Fruit fly (Drosophila melanogaster) whole organism, prepupa: ENCODE measurements around the gene CG6204.
A peak's percentile ranks its signal among the peaks of the same experiment; 100 is the strongest.

ENCODE experiments used
- CG10631 ChIP-seq: fragments of 200-800 bp; sonication (Bioruptor generic); optimal IDR thresholded peaks from 2 replicates; lab custom pipeline; 2016; ENCODE audit warnings: missing biosample characterization, missing genetic modification characterization
- CG10669 ChIP-seq: fragments of 200-800 bp; sonication (Bioruptor generic); optimal IDR thresholded peaks from 3 replicates; lab custom pipeline; 2018; ENCODE audit warnings: missing biosample characterization, mild to moderate bottlenecking, missing genetic modification characterization, moderate library complexity
- CG11294 ChIP-seq: fragments of 200-800 bp; sonication (Bioruptor generic); IDR thresholded peaks from 2 replicates; pipeline ENCODE4 v1.3.6; 2022; ENCODE audit warnings: missing biosample characterization, missing genetic modification characterization
- CG11762 ChIP-seq: fragments of 200-800 bp; sonication (Bioruptor generic); optimal IDR thresholded peaks from 3 replicates; lab custom pipeline; 2016; ENCODE audit warnings: missing biosample characterization, missing genetic modification characterization; ENCODE audit not compliant: insufficient read depth
- CG11902 ChIP-seq: fragments of 200-800 bp; sonication (Bioruptor generic); optimal IDR thresholded peaks from 3 replicates; lab custom pipeline; 2016; ENCODE audit warnings: missing biosample characterization, missing genetic modification characterization
- CG15336 ChIP-seq: fragments of 200-800 bp; sonication (Bioruptor generic); IDR thresholded peaks from 2 replicates; pipeline ENCODE4 v1.3.6; 2022; ENCODE audit warnings: missing biosample characterization, missing genetic modification characterization
- CG1621 ChIP-seq: fragments of 200-800 bp; sonication (Bioruptor generic); optimal IDR thresholded peaks from 3 replicates; lab custom pipeline; 2018; ENCODE audit warnings: missing biosample characterization, mild to moderate bottlenecking, missing genetic modification characterization
- CG16779 ChIP-seq: fragments of 200-800 bp; sonication (Bioruptor generic); optimal IDR thresholded peaks from 3 replicates; lab custom pipeline; 2017; ENCODE audit warnings: missing biosample characterization, mild to moderate bottlenecking, missing genetic modification characterization
- CG31627 ChIP-seq: fragments of 200-800 bp; sonication (Bioruptor generic); optimal IDR thresholded peaks from 3 replicates; lab custom pipeline; 2016; ENCODE audit warnings: missing biosample characterization, missing genetic modification characterization
- CG32006 ChIP-seq: fragments of 200-800 bp; sonication (Bioruptor generic); optimal IDR thresholded peaks from 3 replicates; lab custom pipeline; 2017; ENCODE audit warnings: missing biosample characterization, mild to moderate bottlenecking, missing genetic modification characterization
- CG34406 ChIP-seq: fragments of 200-800 bp; sonication (Bioruptor generic); optimal IDR thresholded peaks from 3 replicates; lab custom pipeline; 2016; ENCODE audit warnings: missing biosample characterization, missing genetic modification characterization
- CG3919 ChIP-seq: fragments of 200-800 bp; sonication (Bioruptor generic); optimal IDR thresholded peaks from 3 replicates; lab custom pipeline; 2016; ENCODE audit warnings: missing biosample characterization, missing genetic modification characterization
- CG4318 ChIP-seq: fragments of 200-800 bp; sonication (Bioruptor generic); optimal IDR thresholded peaks from 3 replicates; lab custom pipeline; 2017; ENCODE audit warnings: missing biosample characterization, mild to moderate bottlenecking, missing genetic modification characterization
- CG6163 ChIP-seq: fragments of 200-800 bp; sonication (Bioruptor generic); IDR thresholded peaks from 3 replicates; pipeline ENCODE4 v1.3.6; 2022; ENCODE audit warnings: missing biosample characterization, missing genetic modification characterization
- CG6276 ChIP-seq: fragments of 200-800 bp; sonication (Bioruptor generic); optimal IDR thresholded peaks from 2 replicates; lab custom pipeline; 2017; ENCODE audit warnings: missing biosample characterization, mild to moderate bottlenecking, missing genetic modification characterization
- CG6792 ChIP-seq: fragments of 200-800 bp; sonication (Bioruptor generic); optimal IDR thresholded peaks from 3 replicates; lab custom pipeline; 2016; ENCODE audit warnings: missing biosample characterization, missing genetic modification characterization
- CG6854 ChIP-seq: fragments of 200-800 bp; sonication (Bioruptor generic); optimal IDR thresholded peaks from 2 replicates; lab custom pipeline; 2017; ENCODE audit warnings: missing biosample characterization, mild to moderate bottlenecking, missing genetic modification characterization
- CG7368 ChIP-seq: fragments of 200-800 bp; sonication (Bioruptor generic); optimal IDR thresholded peaks from 3 replicates; lab custom pipeline; 2016; ENCODE audit warnings: missing biosample characterization, missing genetic modification characterization
- CG8119 ChIP-seq: fragments of 200-800 bp; sonication (Bioruptor generic); IDR thresholded peaks from 3 replicates; pipeline ENCODE4 v1.3.6; 2022; ENCODE audit warnings: missing biosample characterization, missing genetic modification characterization
- CG8319 ChIP-seq: fragments of 200-800 bp; sonication (Bioruptor generic); optimal IDR thresholded peaks from 3 replicates; lab custom pipeline; 2016; ENCODE audit warnings: missing biosample characterization, missing genetic modification characterization
- CG8632 ChIP-seq: fragments of 200-800 bp; sonication (Bioruptor generic); optimal IDR thresholded peaks from 3 replicates; lab custom pipeline; 2016; ENCODE audit warnings: missing biosample characterization, missing genetic modification characterization
- CG9139 ChIP-seq: fragments of 200-800 bp; sonication (Bioruptor generic); optimal IDR thresholded peaks from 3 replicates; lab custom pipeline; 2017; ENCODE audit warnings: missing biosample characterization, mild to moderate bottlenecking, missing genetic modification characterization
- Eip75B ChIP-seq: fragments of 200-800 bp; sonication (Bioruptor generic); optimal IDR thresholded peaks from 3 replicates; lab custom pipeline; 2016; ENCODE audit warnings: missing biosample characterization, missing genetic modification characterization
- Eip78C ChIP-seq: fragments of 200-800 bp; sonication (Bioruptor generic); peaks from one replicate; lab custom pipeline; 2016; ENCODE audit warnings: missing biosample characterization, missing genetic modification characterization
- Eip93F ChIP-seq: fragments of 200-800 bp; sonication (Bioruptor generic); optimal IDR thresholded peaks from 2 replicates; lab custom pipeline; 2016; ENCODE audit warnings: missing biosample characterization, mild to moderate bottlenecking, missing genetic modification characterization
- Ets21C ChIP-seq: fragments of 200-800 bp; sonication (Bioruptor generic); optimal IDR thresholded peaks from 3 replicates; lab custom pipeline; 2016; ENCODE audit warnings: missing biosample characterization, missing genetic modification characterization
- Ets96B ChIP-seq: fragments of 200-800 bp; optimal IDR thresholded peaks from 2 replicates; lab custom pipeline; 2019; ENCODE audit warnings: missing biosample characterization, mild to moderate bottlenecking, missing genetic modification characterization, moderate library complexity
- Gug ChIP-seq: fragments of 200-800 bp; sonication (Bioruptor generic); IDR thresholded peaks from 2 replicates; pipeline ENCODE4 v1.3.6; 2022; ENCODE audit warnings: missing biosample characterization, missing genetic modification characterization
- Hr38 ChIP-seq: sonication (Bioruptor generic); optimal IDR thresholded peaks from 2 replicates; lab custom pipeline; 2016; ENCODE audit warnings: missing biosample characterization, missing genetic modification characterization
- Lpt ChIP-seq: fragments of 200-800 bp; sonication (Bioruptor generic); optimal IDR thresholded peaks from 3 replicates; lab custom pipeline; 2016; ENCODE audit warnings: missing biosample characterization, missing genetic modification characterization
- Met ChIP-seq: fragments of 200-800 bp; sonication (Bioruptor generic); optimal IDR thresholded peaks from 3 replicates; lab custom pipeline; 2016; ENCODE audit warnings: missing biosample characterization, missing genetic modification characterization
- OdsH ChIP-seq: fragments of 200-800 bp; sonication (Bioruptor generic); optimal IDR thresholded peaks from 3 replicates; lab custom pipeline; 2016; ENCODE audit warnings: missing biosample characterization, missing genetic modification characterization
- Smox ChIP-seq: fragments of 200-800 bp; sonication (Bioruptor generic); optimal IDR thresholded peaks from 3 replicates; lab custom pipeline; 2016; ENCODE audit warnings: missing biosample characterization, missing genetic modification characterization
- Sox102F ChIP-seq: fragments of 200-800 bp; sonication (Bioruptor generic); optimal IDR thresholded peaks from 2 replicates; lab custom pipeline; 2016; ENCODE audit warnings: missing biosample characterization, mild to moderate bottlenecking, missing genetic modification characterization
- Sox14 ChIP-seq: fragments of 200-800 bp; sonication (Bioruptor generic); optimal IDR thresholded peaks from 3 replicates; lab custom pipeline; 2016; ENCODE audit warnings: missing biosample characterization, missing genetic modification characterization
- Sox15 ChIP-seq: fragments of 200-800 bp; sonication (Bioruptor generic); optimal IDR thresholded peaks from 3 replicates; lab custom pipeline; 2016; ENCODE audit warnings: missing biosample characterization, missing genetic modification characterization
- achi ChIP-seq: fragments of 200-800 bp; sonication (Bioruptor generic); optimal IDR thresholded peaks from 3 replicates; lab custom pipeline; 2016; ENCODE audit warnings: missing biosample characterization, missing genetic modification characterization
- acj6 ChIP-seq: fragments of 200-800 bp; sonication (Bioruptor generic); optimal IDR thresholded peaks from 3 replicates; lab custom pipeline; 2016; ENCODE audit warnings: missing biosample characterization, missing genetic modification characterization
- cyc ChIP-seq: fragments of 200-800 bp; sonication (Bioruptor generic); optimal IDR thresholded peaks from 3 replicates; lab custom pipeline; 2016; ENCODE audit warnings: missing biosample characterization, missing genetic modification characterization
- dac ChIP-seq: fragments of 200-800 bp; sonication (Bioruptor generic); optimal IDR thresholded peaks from 2 replicates; lab custom pipeline; 2017; ENCODE audit warnings: missing biosample characterization, mild to moderate bottlenecking, missing genetic modification characterization
- eg ChIP-seq: fragments of 200-800 bp; sonication (Bioruptor generic); IDR thresholded peaks from 3 replicates; pipeline ENCODE4 v1.3.6; 2022; ENCODE audit warnings: missing biosample characterization, missing genetic modification characterization
- esn ChIP-seq: fragments of 200-800 bp; sonication (Bioruptor generic); optimal IDR thresholded peaks from 2 replicates; lab custom pipeline; 2016; ENCODE audit warnings: missing biosample characterization, mild to moderate bottlenecking, missing genetic modification characterization, moderate library complexity
- fd59A ChIP-seq: fragments of 200-800 bp; sonication (Bioruptor generic); optimal IDR thresholded peaks from 2 replicates; lab custom pipeline; 2017; ENCODE audit warnings: missing biosample characterization, mild to moderate bottlenecking, missing genetic modification characterization, missing genetic modification reagents
- fd85E ChIP-seq: fragments of 200-800 bp; sonication (Bioruptor generic); optimal IDR thresholded peaks from 3 replicates; lab custom pipeline; 2016; ENCODE audit warnings: missing biosample characterization, missing genetic modification characterization
- fkh ChIP-seq: fragments of 200-800 bp; sonication (Bioruptor generic); optimal IDR thresholded peaks from 3 replicates; lab custom pipeline; 2017; ENCODE audit warnings: missing biosample characterization, mild to moderate bottlenecking, missing genetic modification characterization, moderate library complexity
- lz ChIP-seq: fragments of 200-800 bp; sonication (Bioruptor generic); optimal IDR thresholded peaks from 3 replicates; lab custom pipeline; 2016; ENCODE audit warnings: missing biosample characterization, missing genetic modification characterization
- net ChIP-seq: fragments of 200-800 bp; sonication (Bioruptor generic); optimal IDR thresholded peaks from 3 replicates; lab custom pipeline; 2016; ENCODE audit warnings: missing biosample characterization, missing genetic modification characterization
- pdm3 ChIP-seq: fragments of 200-800 bp; sonication (Bioruptor generic); optimal IDR thresholded peaks from 3 replicates; lab custom pipeline; 2016; ENCODE audit warnings: missing biosample characterization, missing genetic modification characterization
- salr ChIP-seq, 2 experiments: fragments of 200-800 bp; sonication (Bioruptor generic); optimal IDR thresholded peaks; 3 replicates each; lab custom pipeline; 2016 to 2018; ENCODE audit warnings: missing biosample characterization in 2 of 2, missing genetic modification characterization in 2 of 2, mild to moderate bottlenecking in 1 of 2
- ss ChIP-seq, 2 experiments: fragments of 200-800 bp; sonication (Bioruptor generic); optimal IDR thresholded peaks; 2 replicates in 1 of 2; 3 replicates in 1 of 2; lab custom pipeline; 2017 to 2018; ENCODE audit warnings: mild to moderate bottlenecking in 2 of 2, missing biosample characterization in 2 of 2, missing genetic modification characterization in 2 of 2, moderate library complexity in 1 of 2
- svp ChIP-seq: fragments of 200-800 bp; sonication (Bioruptor generic); peaks from one replicate; lab custom pipeline; 2016; ENCODE audit warnings: missing biosample characterization, missing genetic modification characterization
- topi ChIP-seq: fragments of 200-800 bp; sonication (Bioruptor generic); optimal IDR thresholded peaks from 3 replicates; lab custom pipeline; 2016; ENCODE audit warnings: missing biosample characterization, missing genetic modification characterization

Gene CG6204

dm6 chr3R:24193373-24193879 lies at the start of gene CG6204, which contains the start of gene SMC6:
Gene CG6204, plus strand, starts transcription at chr3R:24193832.
Gene SMC6, minus strand, starts transcription at chr3R:24193423.
- TF ChIP-seq fkh (peak; percentile 74), CG6276 (GFP tag; lab: Kevin White, UChicago) (no peak), OdsH (peak; percentile 97), Sox15 (peak; percentile 96), Ets21C (GFP tag; lab: Kevin White, UChicago) (peak; percentile 95), acj6 (GFP tag; lab: Kevin White, UChicago) (peak; percentile 96), Lpt (GFP tag; lab: Kevin White, UChicago) (peak; percentile 93), fd59A (peak; percentile 90), Smox (peak; percentile 95), lz (peak; percentile 96), CG4318 (GFP tag; lab: Kevin White, UChicago) (peak; percentile 88), CG10631 (GFP tag; lab: Kevin White, UChicago) (peak; percentile 95), achi (GFP tag; lab: Kevin White, UChicago) (peak; percentile 95), Sox14 (GFP tag; lab: Kevin White, UChicago) (peak; percentile 96), CG8319 (GFP tag; lab: Kevin White, UChicago) (peak; percentile 92), Eip78C (peak; percentile 99), Gug (peak; percentile 94), topi (GFP tag; lab: Kevin White, UChicago) (peak; percentile 95), CG15336 (GFP tag; lab: Robert Waterston, UW) (peak; percentile 94), Eip93F (peak; percentile 82), fd85E (peak; percentile 85), CG7368 (peak; percentile 94), CG16779 (tag; lab: Kevin White, UChicago) (peak; percentile 76), svp (GFP tag; lab: Kevin White, UChicago) (peak; percentile 97), CG3919 (GFP tag; lab: Kevin White, UChicago) (peak; percentile 96), ss (GFP tag; optimal IDR thresholded peaks at IDR 0.05; lab: Kevin White, UChicago) (peak in 1 of 2 experiments; percentile 93), cyc (GFP tag; lab: Kevin White, UChicago) (peak; percentile 97), CG8632 (GFP tag; lab: Kevin White, UChicago) (peak; percentile 95), CG1621 (tag; lab: Kevin White, UChicago) (peak; percentile 91), Hr38 (GFP tag; lab: Kevin White, UChicago) (no peak), CG32006 (peak; percentile 95), dac (peak; percentile 76), esn (GFP tag; lab: Kevin White, UChicago) (peak; percentile 97), CG11902 (GFP tag; lab: Kevin White, UChicago) (peak; percentile 96), CG9139 (peak; percentile 86), net (GFP tag; lab: Kevin White, UChicago) (peak; percentile 90), Sox102F (GFP tag; lab: Kevin White, UChicago) (peak; percentile 93), salr (GFP tag; optimal IDR thresholded peaks at IDR 0.05; lab: Kevin White, UChicago) (peak in 1 of 2 experiments; percentile 89), Ets96B (tag; lab: Kevin White, UChicago) (peak; percentile 96), CG8119 (peak; percentile 96), CG31627 (GFP tag; lab: Kevin White, UChicago) (peak; percentile 97), CG10669 (GFP tag; lab: Kevin White, UChicago) (peak; percentile 95), CG6792 (peak; percentile 95), CG6854 (GFP tag; lab: Kevin White, UChicago) (peak; percentile 83), CG11294 (GFP tag; lab: Robert Waterston, UW) (peak; percentile 91), pdm3 (GFP tag; lab: Kevin White, UChicago) (peak; percentile 97), Eip75B (GFP tag; lab: Kevin White, UChicago) (peak; percentile 95), CG11762 (peak; percentile 97), CG6163 (GFP tag; lab: Robert Waterston, UW) (peak; percentile 96), CG34406 (GFP tag; lab: Kevin White, UChicago) (peak; percentile 94), eg (GFP tag; lab: Robert Waterston, UW) (peak; percentile 97), Met (GFP tag; lab: Kevin White, UChicago) (peak; percentile 97)
